Worm (Caenorhabditis elegans) whole organism, late embryonic: ENCODE measurements around the gene dnj-23.

Experiments
- ceh-19 ChIP-seq: fragments of 200-800 bp; sonication (Bioruptor generic); optimal IDR thresholded peaks from 2 replicates; lab custom pipeline; 2018; ENCODE audit warnings: mild to moderate bottlenecking, missing genetic modification characterization, missing compliant biosample characterization
- ceh-30 ChIP-seq: fragments of 150-350 bp; optimal IDR thresholded peaks from 2 replicates; lab custom pipeline; 2014; ENCODE audit warnings: missing biosample characterization, missing genetic modification characterization
- elt-4 ChIP-seq: sonication (generic microtip); optimal IDR thresholded peaks from 2 replicates; lab custom pipeline; 2016; ENCODE audit warnings: missing genetic modification characterization, missing compliant biosample characterization
- ets-4 ChIP-seq: sonication (generic microtip); optimal IDR thresholded peaks from 2 replicates; lab custom pipeline; 2016; ENCODE audit warnings: missing genetic modification characterization, missing compliant biosample characterization
- fkh-6 ChIP-seq: sonication (generic microtip); optimal IDR thresholded peaks from 2 replicates; lab custom pipeline; 2016; ENCODE audit warnings: missing genetic modification characterization, missing compliant biosample characterization
- nhr-11 ChIP-seq: fragments of 150-350 bp; optimal IDR thresholded peaks from 2 replicates; lab custom pipeline; 2014; ENCODE audit warnings: missing biosample characterization, missing genetic modification characterization
- pag-3 ChIP-seq: sonication (generic microtip); optimal IDR thresholded peaks from 2 replicates; lab custom pipeline; 2016; ENCODE audit warnings: missing compliant biosample characterization, missing genetic modification characterization, borderline replicate concordance
- pha-2 ChIP-seq: sonication (generic microtip); optimal IDR thresholded peaks from 2 replicates; lab custom pipeline; 2017; ENCODE audit warnings: mild to moderate bottlenecking, missing genetic modification characterization, missing compliant biosample characterization
- pqm-1 ChIP-seq: sonication (generic microtip); optimal IDR thresholded peaks from 2 replicates; lab custom pipeline; 2016; ENCODE audit warnings: missing genetic modification characterization, missing compliant biosample characterization
- tbx-2 ChIP-seq: sonication (generic microtip); optimal IDR thresholded peaks from 2 replicates; lab custom pipeline; 2016; ENCODE audit warnings: missing genetic modification characterization, missing compliant biosample characterization
- unc-86 ChIP-seq: sonication (generic microtip); optimal IDR thresholded peaks from 2 replicates; lab custom pipeline; 2016; ENCODE audit warnings: missing genetic modification characterization, missing compliant biosample characterization

ce11 chrII:9062261-9062948 lies 46.0 kb downstream of the dnj-23 start:
- TF ChIP-seq pha-2 (tag; lab: Kevin White, UChicago) (no peak), unc-86 (tag; lab: Kevin White, UChicago) (no peak), ceh-19 (GFP tag; lab: Kevin White, UChicago) (no peak), elt-4 (tag; lab: Kevin White, UChicago) (no peak), nhr-11 (tag; lab: Kevin White, UChicago) (no peak), pag-3 (tag; lab: Kevin White, UChicago) (no peak), fkh-6 (tag; lab: Kevin White, UChicago) (no peak), tbx-2 (tag; lab: Kevin White, UChicago) (no peak), pqm-1 (no peak), ceh-30 (tag; lab: Kevin White, UChicago) (no peak), ets-4 (no peak)
